Worm (Caenorhabditis elegans) whole organism, L1 larva: ENCODE results near the gene T22D1.3.

Experiments used
- aly-2 ChIP-seq: fragments of 150-350 bp; optimal IDR thresholded peaks from 2 replicates; lab custom pipeline; 2014; ENCODE audit warnings: missing biosample characterization, missing genetic modification characterization
- nhr-11 ChIP-seq: fragments of 150-350 bp; optimal IDR thresholded peaks from 2 replicates; lab custom pipeline; 2014; ENCODE audit warnings: missing biosample characterization, missing genetic modification characterization
- nhr-237 ChIP-seq: fragments of 150-350 bp; optimal IDR thresholded peaks from 2 replicates; lab custom pipeline; 2014; ENCODE audit warnings: missing biosample characterization, missing genetic modification characterization
- pag-3 ChIP-seq: sonication (generic microtip); optimal IDR thresholded peaks from 2 replicates; lab custom pipeline; 2017; ENCODE audit warnings: missing genetic modification characterization, mild to moderate bottlenecking, missing compliant biosample characterization, antibody characterized with exemption, borderline replicate concordance; ENCODE audit not compliant: insufficient read depth

DNA sequence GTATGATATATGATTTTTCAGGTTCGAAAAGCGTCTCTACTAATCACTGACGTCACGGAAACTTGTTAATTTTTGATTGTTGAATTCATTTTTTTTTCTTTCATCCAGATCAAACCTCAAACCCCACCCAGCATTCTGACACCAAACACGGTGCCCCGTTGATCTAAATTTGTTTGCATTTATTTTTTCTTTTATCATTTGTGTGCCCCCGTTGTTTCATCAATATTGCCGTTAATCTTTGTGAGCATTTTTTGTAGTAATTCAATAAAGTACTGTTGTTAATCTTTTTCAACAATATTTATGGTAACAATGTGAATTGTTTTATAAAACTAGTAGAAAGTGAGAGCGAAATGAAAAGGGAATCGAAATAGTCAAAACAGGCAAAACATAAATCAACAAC, 3.5 kb downstream of the T22D1.3 start:
- TF ChIP-seq nhr-237 (tag; lab: Kevin White, UChicago) (no peak), pag-3 (no peak), nhr-11 (tag; lab: Kevin White, UChicago) (no peak), aly-2 (tag; lab: Kevin White, UChicago) (no peak)
